Worm (Caenorhabditis elegans) whole organism, L3 larva: Measurements from ENCODE around the gene C53B4.2.

ENCODE experiments used
- ZK546.5 ChIP-seq: sonication (generic microtip); optimal IDR thresholded peaks from 2 replicates; lab custom pipeline; 2017; ENCODE audit warnings: missing biosample characterization, missing genetic modification characterization
- aly-2 ChIP-seq: fragments of 150-350 bp; optimal IDR thresholded peaks from 2 replicates; lab custom pipeline; 2014; ENCODE audit warnings: missing biosample characterization, missing genetic modification characterization
- ama-1 ChIP-seq: fragments of 150-350 bp; optimal IDR thresholded peaks from 2 replicates; lab custom pipeline; 2018
- ceh-16 ChIP-seq: sonication (generic microtip); optimal IDR thresholded peaks from 2 replicates; lab custom pipeline; 2017; ENCODE audit warnings: missing biosample characterization, missing genetic modification characterization
- ceh-82 ChIP-seq: fragments of 150-350 bp; optimal IDR thresholded peaks from 2 replicates; lab custom pipeline; 2014; ENCODE audit warnings: missing biosample characterization, missing genetic modification characterization
- ceh-9 ChIP-seq: sonication (generic microtip); optimal IDR thresholded peaks from 2 replicates; lab custom pipeline; 2018; ENCODE audit warnings: missing biosample characterization, missing genetic modification characterization
- daf-12 ChIP-seq: fragments of 150-350 bp; optimal IDR thresholded peaks from 2 replicates; lab custom pipeline; 2014; ENCODE audit warnings: missing biosample characterization, missing genetic modification reagents, missing genetic modification characterization
- egl-27 ChIP-seq: sonication (generic microtip); optimal IDR thresholded peaks from 4 replicates; lab custom pipeline; 2017; ENCODE audit warnings: missing biosample characterization, missing genetic modification reagents, missing genetic modification characterization
- egl-5 ChIP-seq: fragments of 150-350 bp; optimal IDR thresholded peaks from 2 replicates; lab custom pipeline; 2017; ENCODE audit warnings: missing biosample characterization, missing genetic modification reagents, missing genetic modification characterization, inconsistent platforms
- elt-3 ChIP-seq, 3 experiments: fragments of 150-350 bp in 1 of 3; sonication (generic microtip) in 2 of 3; optimal IDR thresholded peaks; 2 replicates in 2 of 3; 4 replicates in 1 of 3; lab custom pipeline; 2014 to 2017; ENCODE audit warnings: missing biosample characterization in 3 of 3, missing genetic modification characterization in 3 of 3
- eor-1 ChIP-seq, 2 experiments: fragments of 150-350 bp; optimal IDR thresholded peaks; 2 replicates each; lab custom pipeline; 2014 to 2018; ENCODE audit warnings: missing biosample characterization in 2 of 2, missing genetic modification characterization in 2 of 2
- fkh-10 ChIP-seq: sonication (generic microtip); optimal IDR thresholded peaks from 2 replicates; lab custom pipeline; 2017; ENCODE audit warnings: missing biosample characterization, missing genetic modification reagents, missing genetic modification characterization
- fkh-2 ChIP-seq: fragments of 150-350 bp; optimal IDR thresholded peaks from 2 replicates; lab custom pipeline; 2014; ENCODE audit warnings: missing biosample characterization, missing genetic modification reagents, missing genetic modification characterization
- lin-15B ChIP-seq: fragments of 150-350 bp; optimal IDR thresholded peaks from 2 replicates; lab custom pipeline; 2014; ENCODE audit warnings: missing biosample characterization, missing genetic modification characterization
- lin-39 ChIP-seq: fragments of 150-350 bp; optimal IDR thresholded peaks from 2 replicates; lab custom pipeline; 2018; ENCODE audit warnings: missing biosample characterization, missing genetic modification reagents, missing genetic modification characterization
- lsy-12 ChIP-seq: sonication (generic microtip); optimal IDR thresholded peaks from 2 replicates; lab custom pipeline; 2016; ENCODE audit warnings: mild to moderate bottlenecking, missing genetic modification characterization, missing compliant biosample characterization
- mdl-1 ChIP-seq: fragments of 150-350 bp; optimal IDR thresholded peaks from 2 replicates; lab custom pipeline; 2014; ENCODE audit warnings: missing biosample characterization, missing genetic modification characterization
- mml-1 ChIP-seq: fragments of 150-350 bp; sonication (generic microtip); optimal IDR thresholded peaks from 3 replicates; lab custom pipeline; 2014; ENCODE audit warnings: missing biosample characterization, missing genetic modification characterization
- nfya-1 ChIP-seq: sonication (generic microtip); optimal IDR thresholded peaks from 2 replicates; lab custom pipeline; 2017; ENCODE audit warnings: missing genetic modification characterization, mild to moderate bottlenecking, missing compliant biosample characterization, antibody characterized with exemption, moderate library complexity; ENCODE audit not compliant: insufficient read depth
- nhr-11 ChIP-seq: fragments of 150-350 bp; optimal IDR thresholded peaks from 2 replicates; lab custom pipeline; 2014; ENCODE audit warnings: missing biosample characterization, missing genetic modification characterization
- nhr-12 ChIP-seq: fragments of 150-350 bp; optimal IDR thresholded peaks from 2 replicates; lab custom pipeline; 2014; ENCODE audit warnings: missing biosample characterization, missing genetic modification characterization
- nhr-23 ChIP-seq: fragments of 150-350 bp; optimal IDR thresholded peaks from 2 replicates; lab custom pipeline; 2014; ENCODE audit warnings: missing biosample characterization, missing genetic modification reagents, missing genetic modification characterization
- nhr-237 ChIP-seq: fragments of 150-350 bp; optimal IDR thresholded peaks from 2 replicates; lab custom pipeline; 2014; ENCODE audit warnings: missing biosample characterization, missing genetic modification characterization
- nhr-28 ChIP-seq: fragments of 150-350 bp; optimal IDR thresholded peaks from 2 replicates; lab custom pipeline; 2014; ENCODE audit warnings: missing biosample characterization, missing genetic modification characterization
- nhr-43 ChIP-seq: sonication (generic microtip); optimal IDR thresholded peaks from 2 replicates; lab custom pipeline; 2016; ENCODE audit warnings: mild to moderate bottlenecking, missing genetic modification characterization, missing compliant biosample characterization; ENCODE audit not compliant: poor library complexity, severe bottlenecking
- nhr-67 ChIP-seq: fragments of 150-350 bp; optimal IDR thresholded peaks from 2 replicates; lab custom pipeline; 2014; ENCODE audit warnings: missing biosample characterization, missing genetic modification characterization
- nhr-76 ChIP-seq: fragments of 150-350 bp; sonication (generic microtip); optimal IDR thresholded peaks from 5 replicates; lab custom pipeline; 2014; ENCODE audit warnings: missing biosample characterization, missing genetic modification characterization
- nhr-77 ChIP-seq: fragments of 150-350 bp; optimal IDR thresholded peaks from 2 replicates; lab custom pipeline; 2014; ENCODE audit warnings: missing biosample characterization, missing genetic modification characterization
- pha-4 ChIP-seq: fragments of 150-350 bp; optimal IDR thresholded peaks from 2 replicates; lab custom pipeline; 2014; ENCODE audit warnings: missing biosample characterization, missing genetic modification reagents, missing genetic modification characterization
- pqm-1 ChIP-seq: fragments of 150-350 bp; optimal IDR thresholded peaks from 2 replicates; lab custom pipeline; 2017; ENCODE audit warnings: missing biosample characterization, missing genetic modification characterization, inconsistent platforms
- skn-1 ChIP-seq: fragments of 150-350 bp; optimal IDR thresholded peaks from 2 replicates; lab custom pipeline; 2014; ENCODE audit warnings: missing biosample characterization, missing genetic modification characterization
- unc-39 ChIP-seq: sonication (generic microtip); optimal IDR thresholded peaks from 4 replicates; lab custom pipeline; 2017; ENCODE audit warnings: missing biosample characterization, missing genetic modification characterization
- unc-62 ChIP-seq: fragments of 150-350 bp; sonication (generic microtip); optimal IDR thresholded peaks from 4 replicates; lab custom pipeline; 2014; ENCODE audit warnings: missing biosample characterization, missing genetic modification reagents, missing genetic modification characterization
- ztf-4 ChIP-seq: fragments of 150-350 bp; optimal IDR thresholded peaks from 2 replicates; lab custom pipeline; 2014; ENCODE audit warnings: missing biosample characterization, missing genetic modification characterization

The C53B4.2 gene

ce11 chrIV:8992786-8993185 lies 26.8 kb downstream of the C53B4.2 start, which contains the start of gene mltn-12:
Gene mltn-12, plus strand, starts transcription at chrIV:8993086.
- TF ChIP-seq nfya-1 (tag; lab: Kevin White, UChicago): no peak
- TF ChIP-seq skn-1 (tag; lab: Kevin White, UChicago): no peak
- no peak for TF ChIP-seq eor-1 (tag; optimal IDR thresholded peaks at IDR 0.05; lab: Kevin White, UChicago)
- TF ChIP-seq lin-39: no peak
- TF ChIP-seq elt-3 (tag; optimal IDR thresholded peaks at IDR 0.05; lab: Kevin White, UChicago): no peak
- no peak for TF ChIP-seq mml-1 (tag; lab: Kevin White, UChicago)
- TF ChIP-seq ztf-4: no peak
- no peak for TF ChIP-seq lsy-12 (tag; lab: Kevin White, UChicago)
- TF ChIP-seq aly-2 (tag; lab: Kevin White, UChicago): no peak
- no peak for TF ChIP-seq ZK546.5
- no peak for TF ChIP-seq ceh-82 (tag; lab: Kevin White, UChicago)
- no peak for TF ChIP-seq egl-27 (tag; lab: Kevin White, UChicago)
- TF ChIP-seq ceh-16: no peak
- TF ChIP-seq nhr-237 (tag; lab: Kevin White, UChicago): no peak

- no peak for TF ChIP-seq lin-15B
- no peak for TF ChIP-seq elt-3 (tag; optimal IDR thresholded peaks at IDR 0.05; lab: Kevin White, UChicago)
- TF ChIP-seq daf-12: no peak
- no peak for TF ChIP-seq eor-1 (tag; optimal IDR thresholded peaks at IDR 0.05; lab: Kevin White, UChicago)
- TF ChIP-seq ceh-82 (tag; lab: Kevin White, UChicago): no peak
- no peak for TF ChIP-seq mdl-1 (tag; lab: Kevin White, UChicago)
- no peak for TF ChIP-seq pha-4 (tag; lab: Kevin White, UChicago)
- no peak for TF ChIP-seq fkh-2
- TF ChIP-seq ZK546.5: no peak
These were observed 28.5 kb downstream of the C53B4.2 start for ce11 chrIV:8994487-8994886.

- TF ChIP-seq nhr-12 (tag; lab: Kevin White, UChicago) (no peak), nhr-67 (tag; lab: Kevin White, UChicago) (no peak), fkh-10 (GFP tag; lab: Kevin White, UChicago) (no peak), pqm-1 (tag; lab: Kevin White, UChicago) (no peak), nhr-76 (no peak), nhr-77 (tag; lab: Kevin White, UChicago) (no peak), ceh-9 (tag; lab: Kevin White, UChicago) (no peak), pha-4 (tag; lab: Kevin White, UChicago) (no peak), ama-1 (no peak)
These were observed 34.7 kb downstream of the C53B4.2 start for ce11 chrIV:9000664-9001063.

- TF ChIP-seq mml-1 (tag; lab: Kevin White, UChicago): no peak
- TF ChIP-seq unc-62 (GFP tag; lab: Kevin White, UChicago): no peak
- no peak for TF ChIP-seq lin-15B
- no peak for TF ChIP-seq lsy-12 (tag; lab: Kevin White, UChicago)
- TF ChIP-seq lin-39: no peak
- TF ChIP-seq pqm-1 (tag; lab: Kevin White, UChicago): no peak
- no peak for TF ChIP-seq nhr-237 (tag; lab: Kevin White, UChicago)
- no peak for TF ChIP-seq nhr-23
- no peak for TF ChIP-seq nhr-28 (tag; lab: Kevin White, UChicago)
- no peak for TF ChIP-seq egl-5
- TF ChIP-seq nhr-11 (tag; lab: Kevin White, UChicago): no peak
- TF ChIP-seq nfya-1 (tag; lab: Kevin White, UChicago): no peak
- TF ChIP-seq fkh-2: no peak
These were observed 35.2 kb downstream of the C53B4.2 start for ce11 chrIV:9001184-9001583.

- TF ChIP-seq pqm-1 (tag; lab: Kevin White, UChicago): no peak
- no peak for TF ChIP-seq ceh-16
- no peak for TF ChIP-seq nhr-43 (tag; lab: Kevin White, UChicago)
- no peak for TF ChIP-seq unc-39 (tag; lab: Kevin White, UChicago)
- TF ChIP-seq, all 47 proteins: peak for 0
These were observed 36.7 kb downstream of the C53B4.2 start, which contains the start of gene C53D6.8 for ce11 chrIV:9002636-9003035. Gene C53D6.8, minus strand, starts transcription at chrIV:9002736.
